Worm (Caenorhabditis elegans): ENCODE data around the gene Y58A7A.2.
A peak's percentile ranks its signal among the peaks of the same experiment; 100 is the strongest.

Gene Y58A7A.2

DNA sequence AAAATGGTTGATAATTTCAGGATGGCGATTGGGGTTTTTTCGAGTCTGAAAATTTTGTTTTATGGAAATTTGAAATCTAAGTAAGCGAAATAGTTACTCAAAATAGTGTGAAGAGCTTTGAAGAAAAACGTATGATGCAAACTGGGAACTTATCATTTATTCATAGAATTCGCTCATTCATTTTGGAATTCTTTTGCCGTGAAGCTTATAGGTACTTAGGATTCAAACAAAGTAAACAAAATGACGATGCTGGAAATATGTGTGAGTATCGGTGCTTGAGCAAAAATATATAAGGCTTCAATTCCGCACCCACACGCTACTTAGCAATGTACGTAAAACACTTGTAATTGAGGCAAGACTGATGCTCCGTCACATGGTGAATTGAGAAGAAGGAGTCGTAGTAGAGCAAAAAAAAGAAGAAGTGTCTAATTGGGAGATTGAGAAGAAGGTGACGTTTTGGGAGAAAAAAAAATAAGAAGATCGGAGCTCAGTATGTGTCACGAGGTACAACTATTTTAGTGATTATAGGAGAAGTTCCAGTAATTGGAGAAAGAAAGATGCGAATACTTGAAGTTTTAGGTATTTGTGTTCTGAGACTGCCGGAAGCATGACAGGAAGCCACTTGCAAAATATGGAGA is 17.6 kb upstream of the Y58A7A.2 start, which contains the start of gene glb-32:
Gene glb-32 (minus strand): TSS at position 51 of the 638 bp plus-strand sequence.
- no peak for TF ChIP-seq cog-1 (tag; optimal IDR thresholded peaks at IDR 0.05)
- no peak for TF ChIP-seq ref-1 (GFP tag; conservative IDR thresholded peaks at IDR 0.05)
- TF ChIP-seq ztf-23 (GFP tag; IDR thresholded peaks at IDR 0.05) = no peak
- TF ChIP-seq T22C8.4 (GFP tag; IDR thresholded peaks at IDR 0.05) = no peak
- TF ChIP-seq ztf-29 (GFP tag; IDR thresholded peaks at IDR 0.05) = no peak
- TF ChIP-seq tab-1 (GFP tag; IDR thresholded peaks at IDR 0.05) = no peak
- TF ChIP-seq flt-1 (GFP tag; IDR thresholded peaks at IDR 0.05) = no peak
- no peak for TF ChIP-seq klf-2 (GFP tag; conservative IDR thresholded peaks at IDR 0.05)
- no peak for TF ChIP-seq med-1 (GFP tag; optimal IDR thresholded peaks at IDR 0.05; ENCODE audit: insufficient read depth)

ce11 chrV:5088311-5088710 is 16.3 kb upstream of the Y58A7A.2 start:
- TF ChIP-seq flt-1 (GFP tag; IDR thresholded peaks at IDR 0.05) = no peak
- no peak for TF ChIP-seq ref-1 (GFP tag; conservative IDR thresholded peaks at IDR 0.05)
- TF ChIP-seq cog-1 (tag; optimal IDR thresholded peaks at IDR 0.05) = no peak
- TF ChIP-seq ztf-23 (GFP tag; IDR thresholded peaks at IDR 0.05) = no peak
- TF ChIP-seq tab-1 (GFP tag; IDR thresholded peaks at IDR 0.05) = no peak
- no peak for TF ChIP-seq klf-2 (GFP tag; conservative IDR thresholded peaks at IDR 0.05)
- no peak for TF ChIP-seq med-1 (GFP tag; optimal IDR thresholded peaks at IDR 0.05; ENCODE audit: insufficient read depth)
- no peak for TF ChIP-seq ztf-29 (GFP tag; IDR thresholded peaks at IDR 0.05)
- no peak for TF ChIP-seq T22C8.4 (GFP tag; IDR thresholded peaks at IDR 0.05)

DNA sequence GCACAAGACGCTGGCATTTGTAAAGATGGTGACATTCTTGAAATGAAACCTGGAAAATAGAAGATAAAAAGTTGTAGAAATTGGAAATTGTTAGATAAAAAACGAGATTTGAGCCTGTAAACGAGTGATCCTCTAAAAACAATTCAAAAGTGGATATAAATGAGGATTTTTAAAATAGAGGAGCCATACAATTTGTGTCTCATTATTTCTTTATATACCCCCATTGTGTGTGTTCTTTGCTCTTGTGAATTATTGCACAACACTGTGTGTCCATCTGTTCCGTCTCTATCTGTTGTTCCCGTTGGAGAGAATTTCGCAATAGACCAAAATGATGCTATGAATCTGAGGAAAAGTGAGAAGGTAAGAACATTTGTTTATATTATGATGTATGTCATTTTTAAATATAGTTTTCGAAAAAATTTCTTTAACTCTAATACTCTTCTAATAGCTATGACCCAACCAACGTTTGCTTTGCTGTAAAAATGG is 15.0 kb upstream of the Y58A7A.2 start, which contains the start of gene Y58A7A.5:
Gene Y58A7A.5 (minus strand): TSS at position 51 of the 486 bp plus-strand sequence.
- TF ChIP-seq ref-1 (GFP tag; conservative IDR thresholded peaks at IDR 0.05) = no peak
- no peak for TF ChIP-seq ztf-23 (GFP tag; IDR thresholded peaks at IDR 0.05)
- no peak for TF ChIP-seq tab-1 (GFP tag; IDR thresholded peaks at IDR 0.05)
- no peak for TF ChIP-seq T22C8.4 (GFP tag; IDR thresholded peaks at IDR 0.05)
- no peak for TF ChIP-seq cog-1 (tag; optimal IDR thresholded peaks at IDR 0.05)
- TF ChIP-seq klf-2 (GFP tag; conservative IDR thresholded peaks at IDR 0.05) = no peak
- TF ChIP-seq med-1 (GFP tag; optimal IDR thresholded peaks at IDR 0.05; ENCODE audit: insufficient read depth) = no peak
- no peak for TF ChIP-seq flt-1 (GFP tag; IDR thresholded peaks at IDR 0.05)
- TF ChIP-seq ztf-29 (GFP tag; IDR thresholded peaks at IDR 0.05) = no peak

DNA sequence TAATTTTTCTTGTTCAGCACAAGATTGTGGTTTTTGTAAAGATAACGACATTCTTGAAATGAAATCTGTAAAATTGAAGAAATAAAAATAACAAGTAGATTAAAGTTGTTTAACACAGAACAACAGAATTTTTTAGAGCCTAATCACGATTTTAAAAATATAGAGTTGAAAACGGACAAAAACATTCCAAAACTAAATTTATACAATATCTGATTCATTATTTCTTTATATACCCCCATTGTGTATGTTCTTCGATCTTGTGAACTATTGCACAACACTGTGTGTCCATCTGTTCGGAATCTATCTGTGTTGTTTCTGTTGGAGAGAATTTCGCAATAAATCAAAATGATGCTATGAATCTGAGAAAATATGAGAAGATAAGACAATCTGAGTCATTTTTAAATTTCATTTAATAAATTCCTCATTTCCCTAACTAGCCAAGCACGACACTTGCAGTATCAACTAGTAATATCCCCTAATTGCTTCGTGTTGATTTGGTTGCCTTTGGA is 13.0 kb upstream of the Y58A7A.2 start, which contains the start of gene Y58A7A.4:
Gene Y58A7A.4 (minus strand): TSS at position 51 of the 509 bp plus-strand sequence.
- no peak for TF ChIP-seq ref-1 (GFP tag; conservative IDR thresholded peaks at IDR 0.05)
- TF ChIP-seq T22C8.4 (GFP tag; IDR thresholded peaks at IDR 0.05) = no peak
- no peak for TF ChIP-seq klf-2 (GFP tag; conservative IDR thresholded peaks at IDR 0.05)
- no peak for TF ChIP-seq ztf-29 (GFP tag; IDR thresholded peaks at IDR 0.05)
- no peak for TF ChIP-seq tab-1 (GFP tag; IDR thresholded peaks at IDR 0.05)
- no peak for TF ChIP-seq med-1 (GFP tag; optimal IDR thresholded peaks at IDR 0.05; ENCODE audit: insufficient read depth)
- no peak for TF ChIP-seq flt-1 (GFP tag; IDR thresholded peaks at IDR 0.05)
- no peak for TF ChIP-seq ztf-23 (GFP tag; IDR thresholded peaks at IDR 0.05)
- no peak for TF ChIP-seq cog-1 (tag; optimal IDR thresholded peaks at IDR 0.05)

- TF ChIP-seq ztf-29 (GFP tag; IDR thresholded peaks at IDR 0.05) = no peak
- TF ChIP-seq cog-1 (tag; optimal IDR thresholded peaks at IDR 0.05) = no peak
These were observed 8.9 kb upstream of the Y58A7A.2 start, which contains the start of gene Y58A7A.3 for ce11 chrV:5080853-5081338. Gene Y58A7A.3, minus strand, starts transcription at chrV:5080903.

DNA sequence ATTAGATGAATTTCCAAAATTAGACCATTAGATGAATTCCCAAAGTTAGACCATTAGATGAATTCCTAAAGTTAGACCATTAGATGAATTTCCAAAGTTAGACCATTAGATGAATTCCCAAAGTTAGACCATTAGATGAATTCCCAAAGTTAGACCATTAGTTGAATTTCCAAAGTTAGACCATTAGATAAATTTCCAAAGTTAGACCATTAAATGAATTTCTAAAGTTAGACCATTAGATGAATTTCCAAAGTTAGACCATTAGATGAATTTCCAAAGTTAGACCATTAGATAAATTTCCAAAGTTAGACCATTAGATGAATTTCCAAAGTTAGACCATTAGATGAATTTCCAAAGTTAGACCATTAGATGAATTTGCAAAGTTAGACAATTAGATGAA is 3.4 kb upstream of the Y58A7A.2 start:
- TF ChIP-seq tab-1 (GFP tag; IDR thresholded peaks at IDR 0.05) (peak; percentile 82; the same call in 1 of the 2 replicates), ztf-23 (GFP tag; IDR thresholded peaks at IDR 0.05) (peak; percentile 95), ref-1 (GFP tag; conservative IDR thresholded peaks at IDR 0.05) (peak; percentile 90), flt-1 (GFP tag; IDR thresholded peaks at IDR 0.05) (peak; percentile 68; the same call in 1 of the 2 replicates), klf-2 (GFP tag; conservative IDR thresholded peaks at IDR 0.05) (peak; percentile 89)

ce11 chrV:5069440-5069839 is 2.5 kb downstream of the Y58A7A.2 start, which contains the start of gene Y58A7A.1:
Gene Y58A7A.1, minus strand, starts transcription at chrV:5069540.
- TF ChIP-seq klf-2 (GFP tag; conservative IDR thresholded peaks at IDR 0.05) (no peak), T22C8.4 (GFP tag; IDR thresholded peaks at IDR 0.05) (no peak), ztf-29 (GFP tag; IDR thresholded peaks at IDR 0.05) (no peak), cog-1 (tag; optimal IDR thresholded peaks at IDR 0.05) (no peak), ztf-23 (GFP tag; IDR thresholded peaks at IDR 0.05) (no peak), ref-1 (GFP tag; conservative IDR thresholded peaks at IDR 0.05) (no peak), flt-1 (GFP tag; IDR thresholded peaks at IDR 0.05) (no peak), tab-1 (GFP tag; IDR thresholded peaks at IDR 0.05) (no peak), med-1 (GFP tag; optimal IDR thresholded peaks at IDR 0.05; ENCODE audit: insufficient read depth) (no peak)

DNA sequence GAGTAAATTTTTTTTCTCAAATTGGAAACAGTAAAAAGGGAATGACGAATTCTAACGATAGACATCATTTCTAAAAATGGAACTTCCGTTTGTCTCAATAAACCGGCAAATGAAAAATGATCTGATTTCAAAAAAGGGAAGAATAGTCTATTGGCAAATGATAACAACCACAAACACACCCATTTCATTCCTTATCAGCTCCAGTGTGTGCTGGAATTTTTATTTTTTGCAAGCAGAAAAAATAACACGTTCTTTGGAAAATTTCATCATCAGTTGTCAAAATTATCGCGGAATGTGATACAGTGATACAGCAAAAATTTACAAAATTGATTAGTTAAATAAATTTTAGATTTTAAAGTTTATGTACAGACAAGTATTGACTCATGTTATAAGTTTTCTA is 4.6 kb downstream of the Y58A7A.2 start:
- TF ChIP-seq klf-2 (GFP tag; conservative IDR thresholded peaks at IDR 0.05) (no peak), cog-1 (tag; optimal IDR thresholded peaks at IDR 0.05) (no peak), T22C8.4 (GFP tag; IDR thresholded peaks at IDR 0.05) (no peak), ztf-23 (GFP tag; IDR thresholded peaks at IDR 0.05) (no peak), ztf-29 (GFP tag; IDR thresholded peaks at IDR 0.05) (no peak), ref-1 (GFP tag; conservative IDR thresholded peaks at IDR 0.05) (no peak), flt-1 (GFP tag; IDR thresholded peaks at IDR 0.05) (no peak), tab-1 (GFP tag; IDR thresholded peaks at IDR 0.05) (no peak), med-1 (GFP tag; optimal IDR thresholded peaks at IDR 0.05; ENCODE audit: insufficient read depth) (no peak)

DNA sequence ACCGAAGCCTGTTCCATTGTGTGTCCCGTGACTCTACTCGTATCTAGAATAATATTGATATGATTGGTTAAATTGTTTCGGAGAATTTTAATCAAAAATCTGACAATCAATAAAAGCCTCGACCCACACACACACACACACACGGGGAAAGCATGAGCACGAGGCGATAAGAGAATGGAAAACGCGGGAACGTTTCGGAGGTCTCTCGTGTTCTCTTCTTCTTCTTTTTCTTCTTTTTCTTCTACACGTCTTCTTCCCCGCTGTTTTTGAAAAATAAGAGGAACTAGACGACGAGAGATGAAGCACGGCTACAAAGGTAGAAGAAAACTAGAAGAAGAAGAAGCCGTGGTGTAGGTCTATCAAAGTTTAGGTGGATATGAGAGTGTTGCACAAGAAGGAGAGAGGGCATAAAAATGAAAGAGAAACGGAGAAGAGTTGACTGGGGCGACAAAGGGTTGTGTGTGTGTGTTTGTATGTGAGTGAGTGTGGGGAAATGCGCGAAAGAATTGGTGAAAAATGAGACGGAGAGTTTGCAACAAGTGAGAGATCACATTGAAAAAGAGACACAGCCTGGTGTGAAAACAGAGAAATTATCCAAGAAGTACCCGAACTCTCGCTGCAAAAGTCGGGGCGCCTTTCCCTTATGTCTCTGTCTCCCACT is 7.1 kb downstream of the Y58A7A.2 start, which contains the start of gene mlk-1:
Gene mlk-1 (minus strand): TSS at position 51 of the 661 bp plus-strand sequence.
- TF ChIP-seq cog-1 (tag; optimal IDR thresholded peaks at IDR 0.05) = peak; percentile 41
- TF ChIP-seq med-1 (GFP tag; optimal IDR thresholded peaks at IDR 0.05; ENCODE audit: insufficient read depth) = no peak

All from whole organism, midembryonic.